Fruit fly (Drosophila melanogaster) whole organism, prepupa: Measurements from ENCODE around the gene CG14439.

Source experiments
- CG10631 ChIP-seq: fragments of 200-800 bp; sonication (Bioruptor generic); optimal IDR thresholded peaks from 2 replicates; lab custom pipeline; 2016; ENCODE audit warnings: missing biosample characterization, missing genetic modification characterization
- CG10669 ChIP-seq: fragments of 200-800 bp; sonication (Bioruptor generic); optimal IDR thresholded peaks from 3 replicates; lab custom pipeline; 2018; ENCODE audit warnings: missing biosample characterization, mild to moderate bottlenecking, missing genetic modification characterization, moderate library complexity
- CG11762 ChIP-seq: fragments of 200-800 bp; sonication (Bioruptor generic); optimal IDR thresholded peaks from 3 replicates; lab custom pipeline; 2016; ENCODE audit warnings: missing biosample characterization, missing genetic modification characterization; ENCODE audit not compliant: insufficient read depth
- CG11902 ChIP-seq: fragments of 200-800 bp; sonication (Bioruptor generic); optimal IDR thresholded peaks from 3 replicates; lab custom pipeline; 2016; ENCODE audit warnings: missing biosample characterization, missing genetic modification characterization
- CG15336 ChIP-seq: fragments of 200-800 bp; sonication (Bioruptor generic); IDR thresholded peaks from 2 replicates; pipeline ENCODE4 v1.3.6; 2022; ENCODE audit warnings: missing biosample characterization, missing genetic modification characterization
- CG1621 ChIP-seq: fragments of 200-800 bp; sonication (Bioruptor generic); optimal IDR thresholded peaks from 3 replicates; lab custom pipeline; 2018; ENCODE audit warnings: missing biosample characterization, mild to moderate bottlenecking, missing genetic modification characterization
- CG16779 ChIP-seq: fragments of 200-800 bp; sonication (Bioruptor generic); optimal IDR thresholded peaks from 3 replicates; lab custom pipeline; 2017; ENCODE audit warnings: missing biosample characterization, mild to moderate bottlenecking, missing genetic modification characterization
- CG32006 ChIP-seq: fragments of 200-800 bp; sonication (Bioruptor generic); optimal IDR thresholded peaks from 3 replicates; lab custom pipeline; 2017; ENCODE audit warnings: missing biosample characterization, mild to moderate bottlenecking, missing genetic modification characterization
- CG34406 ChIP-seq: fragments of 200-800 bp; sonication (Bioruptor generic); optimal IDR thresholded peaks from 3 replicates; lab custom pipeline; 2016; ENCODE audit warnings: missing biosample characterization, missing genetic modification characterization
- CG3919 ChIP-seq: fragments of 200-800 bp; sonication (Bioruptor generic); optimal IDR thresholded peaks from 3 replicates; lab custom pipeline; 2016; ENCODE audit warnings: missing biosample characterization, missing genetic modification characterization
- CG4318 ChIP-seq: fragments of 200-800 bp; sonication (Bioruptor generic); optimal IDR thresholded peaks from 3 replicates; lab custom pipeline; 2017; ENCODE audit warnings: missing biosample characterization, mild to moderate bottlenecking, missing genetic modification characterization
- CG6163 ChIP-seq: fragments of 200-800 bp; sonication (Bioruptor generic); IDR thresholded peaks from 3 replicates; pipeline ENCODE4 v1.3.6; 2022; ENCODE audit warnings: missing biosample characterization, missing genetic modification characterization
- CG6276 ChIP-seq: fragments of 200-800 bp; sonication (Bioruptor generic); optimal IDR thresholded peaks from 2 replicates; lab custom pipeline; 2017; ENCODE audit warnings: missing biosample characterization, mild to moderate bottlenecking, missing genetic modification characterization
- CG6792 ChIP-seq: fragments of 200-800 bp; sonication (Bioruptor generic); optimal IDR thresholded peaks from 3 replicates; lab custom pipeline; 2016; ENCODE audit warnings: missing biosample characterization, missing genetic modification characterization
- CG6808 ChIP-seq: fragments of 200-800 bp; sonication (Bioruptor generic); optimal IDR thresholded peaks from 3 replicates; lab custom pipeline; 2017; ENCODE audit warnings: missing biosample characterization, missing genetic modification characterization, mild to moderate bottlenecking, moderate library complexity, missing genetic modification reagents
- CG6854 ChIP-seq: fragments of 200-800 bp; sonication (Bioruptor generic); optimal IDR thresholded peaks from 2 replicates; lab custom pipeline; 2017; ENCODE audit warnings: missing biosample characterization, mild to moderate bottlenecking, missing genetic modification characterization
- CG7368 ChIP-seq: fragments of 200-800 bp; sonication (Bioruptor generic); optimal IDR thresholded peaks from 3 replicates; lab custom pipeline; 2016; ENCODE audit warnings: missing biosample characterization, missing genetic modification characterization
- CG8119 ChIP-seq: fragments of 200-800 bp; sonication (Bioruptor generic); IDR thresholded peaks from 3 replicates; pipeline ENCODE4 v1.3.6; 2022; ENCODE audit warnings: missing biosample characterization, missing genetic modification characterization
- CG8319 ChIP-seq: fragments of 200-800 bp; sonication (Bioruptor generic); optimal IDR thresholded peaks from 3 replicates; lab custom pipeline; 2016; ENCODE audit warnings: missing biosample characterization, missing genetic modification characterization
- CG8632 ChIP-seq: fragments of 200-800 bp; sonication (Bioruptor generic); optimal IDR thresholded peaks from 3 replicates; lab custom pipeline; 2016; ENCODE audit warnings: missing biosample characterization, missing genetic modification characterization
- Eip75B ChIP-seq: fragments of 200-800 bp; sonication (Bioruptor generic); optimal IDR thresholded peaks from 3 replicates; lab custom pipeline; 2016; ENCODE audit warnings: missing biosample characterization, missing genetic modification characterization
- Eip78C ChIP-seq: fragments of 200-800 bp; sonication (Bioruptor generic); peaks from one replicate; lab custom pipeline; 2016; ENCODE audit warnings: missing biosample characterization, missing genetic modification characterization
- Ets21C ChIP-seq: fragments of 200-800 bp; sonication (Bioruptor generic); optimal IDR thresholded peaks from 3 replicates; lab custom pipeline; 2016; ENCODE audit warnings: missing biosample characterization, missing genetic modification characterization
- Ets96B ChIP-seq: fragments of 200-800 bp; optimal IDR thresholded peaks from 2 replicates; lab custom pipeline; 2019; ENCODE audit warnings: missing biosample characterization, mild to moderate bottlenecking, missing genetic modification characterization, moderate library complexity
- Gug ChIP-seq: fragments of 200-800 bp; sonication (Bioruptor generic); IDR thresholded peaks from 2 replicates; pipeline ENCODE4 v1.3.6; 2022; ENCODE audit warnings: missing biosample characterization, missing genetic modification characterization
- Hr38 ChIP-seq: sonication (Bioruptor generic); optimal IDR thresholded peaks from 2 replicates; lab custom pipeline; 2016; ENCODE audit warnings: missing biosample characterization, missing genetic modification characterization
- Hr39 ChIP-seq: fragments of 200-800 bp; sonication (Bioruptor generic); optimal IDR thresholded peaks from 2 replicates; lab custom pipeline; 2016; ENCODE audit warnings: missing biosample characterization, missing genetic modification characterization
- Hr4 ChIP-seq: fragments of 200-800 bp; sonication (Bioruptor generic); optimal IDR thresholded peaks from 3 replicates; lab custom pipeline; 2016; ENCODE audit warnings: missing biosample characterization, missing genetic modification characterization
- Lpt ChIP-seq: fragments of 200-800 bp; sonication (Bioruptor generic); optimal IDR thresholded peaks from 3 replicates; lab custom pipeline; 2016; ENCODE audit warnings: missing biosample characterization, missing genetic modification characterization
- Met ChIP-seq: fragments of 200-800 bp; sonication (Bioruptor generic); optimal IDR thresholded peaks from 3 replicates; lab custom pipeline; 2016; ENCODE audit warnings: missing biosample characterization, missing genetic modification characterization
- Smox ChIP-seq: fragments of 200-800 bp; sonication (Bioruptor generic); optimal IDR thresholded peaks from 3 replicates; lab custom pipeline; 2016; ENCODE audit warnings: missing biosample characterization, missing genetic modification characterization
- Sox102F ChIP-seq: fragments of 200-800 bp; sonication (Bioruptor generic); optimal IDR thresholded peaks from 2 replicates; lab custom pipeline; 2016; ENCODE audit warnings: missing biosample characterization, mild to moderate bottlenecking, missing genetic modification characterization
- Sox14 ChIP-seq: fragments of 200-800 bp; sonication (Bioruptor generic); optimal IDR thresholded peaks from 3 replicates; lab custom pipeline; 2016; ENCODE audit warnings: missing biosample characterization, missing genetic modification characterization
- Sox15 ChIP-seq: fragments of 200-800 bp; sonication (Bioruptor generic); optimal IDR thresholded peaks from 3 replicates; lab custom pipeline; 2016; ENCODE audit warnings: missing biosample characterization, missing genetic modification characterization
- achi ChIP-seq: fragments of 200-800 bp; sonication (Bioruptor generic); optimal IDR thresholded peaks from 3 replicates; lab custom pipeline; 2016; ENCODE audit warnings: missing biosample characterization, missing genetic modification characterization
- cyc ChIP-seq: fragments of 200-800 bp; sonication (Bioruptor generic); optimal IDR thresholded peaks from 3 replicates; lab custom pipeline; 2016; ENCODE audit warnings: missing biosample characterization, missing genetic modification characterization
- dac ChIP-seq: fragments of 200-800 bp; sonication (Bioruptor generic); optimal IDR thresholded peaks from 2 replicates; lab custom pipeline; 2017; ENCODE audit warnings: missing biosample characterization, mild to moderate bottlenecking, missing genetic modification characterization
- esn ChIP-seq: fragments of 200-800 bp; sonication (Bioruptor generic); optimal IDR thresholded peaks from 2 replicates; lab custom pipeline; 2016; ENCODE audit warnings: missing biosample characterization, mild to moderate bottlenecking, missing genetic modification characterization, moderate library complexity
- fd59A ChIP-seq: fragments of 200-800 bp; sonication (Bioruptor generic); optimal IDR thresholded peaks from 2 replicates; lab custom pipeline; 2017; ENCODE audit warnings: missing biosample characterization, mild to moderate bottlenecking, missing genetic modification characterization, missing genetic modification reagents
- fd85E ChIP-seq: fragments of 200-800 bp; sonication (Bioruptor generic); optimal IDR thresholded peaks from 3 replicates; lab custom pipeline; 2016; ENCODE audit warnings: missing biosample characterization, missing genetic modification characterization
- fkh ChIP-seq: fragments of 200-800 bp; sonication (Bioruptor generic); optimal IDR thresholded peaks from 3 replicates; lab custom pipeline; 2017; ENCODE audit warnings: missing biosample characterization, mild to moderate bottlenecking, missing genetic modification characterization, moderate library complexity
- lz ChIP-seq: fragments of 200-800 bp; sonication (Bioruptor generic); optimal IDR thresholded peaks from 3 replicates; lab custom pipeline; 2016; ENCODE audit warnings: missing biosample characterization, missing genetic modification characterization
- pdm3 ChIP-seq: fragments of 200-800 bp; sonication (Bioruptor generic); optimal IDR thresholded peaks from 3 replicates; lab custom pipeline; 2016; ENCODE audit warnings: missing biosample characterization, missing genetic modification characterization
- ss ChIP-seq, 2 experiments: fragments of 200-800 bp; sonication (Bioruptor generic); optimal IDR thresholded peaks; 2 replicates in 1 of 2; 3 replicates in 1 of 2; lab custom pipeline; 2017 to 2018; ENCODE audit warnings: mild to moderate bottlenecking in 2 of 2, missing biosample characterization in 2 of 2, missing genetic modification characterization in 2 of 2, moderate library complexity in 1 of 2
- vri ChIP-seq: fragments of 200-800 bp; sonication (Bioruptor generic); optimal IDR thresholded peaks from 3 replicates; lab custom pipeline; 2016; ENCODE audit warnings: missing biosample characterization, mild to moderate bottlenecking, missing genetic modification characterization

The CG14439 gene

DNA sequence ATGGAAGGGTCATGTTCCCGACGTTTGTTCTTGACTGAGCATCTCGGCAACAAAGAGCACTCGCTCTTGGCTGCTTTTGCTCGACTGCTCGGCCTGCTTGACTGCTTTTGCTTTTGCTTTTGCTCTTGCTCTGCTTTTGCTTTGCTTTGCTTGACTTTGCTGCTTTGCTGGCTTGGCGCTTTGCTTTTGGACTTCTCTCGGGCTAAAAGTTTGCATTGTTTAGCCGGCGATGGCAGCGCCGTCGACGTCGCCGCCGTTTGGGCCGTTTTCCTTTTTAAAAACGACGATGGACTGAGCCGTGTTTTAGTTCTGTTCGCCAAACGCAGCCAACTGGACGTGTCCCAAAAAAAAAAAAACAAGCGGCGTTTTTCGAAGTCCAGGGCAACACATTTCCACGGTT, at the start of gene CG14439:
TSS of gene CG14439 (plus strand) at position 301 of the 400 bp plus-strand sequence.
- TF ChIP-seq fd85E (GFP tag; lab: Kevin White, UChicago) (no peak), CG11902 (GFP tag; lab: Kevin White, UChicago) (no peak), Eip78C (GFP tag; lab: Kevin White, UChicago) (peak; percentile 10), Sox102F (GFP tag; lab: Kevin White, UChicago) (peak; percentile 27)

DNA sequence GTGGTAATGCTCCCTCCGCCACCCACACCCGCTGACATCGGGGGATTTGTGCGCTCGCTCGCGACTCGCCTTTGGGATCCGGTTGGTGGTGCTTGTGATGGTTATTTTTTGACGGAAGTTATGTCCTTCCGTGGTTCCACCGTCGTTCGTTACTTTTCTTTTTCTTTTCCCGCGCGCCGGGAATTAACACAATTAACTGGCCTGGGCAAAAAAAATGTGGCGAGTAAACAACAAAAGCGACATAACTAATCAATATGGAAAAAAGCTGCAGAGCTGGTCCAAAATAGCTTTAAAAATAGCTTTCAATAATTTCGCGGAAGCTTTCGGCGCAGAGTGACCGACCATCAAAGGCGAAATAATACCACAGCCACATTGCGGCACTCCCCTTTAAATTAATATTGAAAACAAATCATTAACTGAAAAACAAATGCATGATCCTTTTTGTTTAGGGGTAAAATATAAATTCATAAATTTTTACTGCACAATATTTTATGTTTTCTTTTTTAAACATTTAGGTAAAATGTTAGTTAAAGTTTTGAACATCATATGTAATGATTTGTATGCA, 49.0 kb upstream of the CG14439 start, which contains the start of gene CG14440:
TSS of gene CG14440 (minus strand) at position 320 of the 565 bp plus-strand sequence.
- TF ChIP-seq CG6808 (GFP tag; lab: Kevin White, UChicago) (peak; percentile 15), CG8632 (GFP tag; lab: Kevin White, UChicago) (no peak), Eip78C (GFP tag; lab: Kevin White, UChicago) (peak; percentile 16), CG6163 (GFP tag; lab: Robert Waterston, UW) (no peak), CG15336 (GFP tag; lab: Robert Waterston, UW) (0 out of 2 replicates have a peak, but pooled peaks have one; percentile 14), CG10631 (GFP tag; lab: Kevin White, UChicago) (no peak), fkh (GFP tag; lab: Kevin White, UChicago) (peak; percentile 68), CG3919 (GFP tag; lab: Kevin White, UChicago) (no peak), CG6854 (GFP tag; lab: Kevin White, UChicago) (peak; percentile 35), vri (peak; percentile 30), CG1621 (tag; lab: Kevin White, UChicago) (peak; percentile 40), ss (GFP tag; optimal IDR thresholded peaks at IDR 0.05; lab: Kevin White, UChicago) (peak; percentile 4 to 45)

DNA sequence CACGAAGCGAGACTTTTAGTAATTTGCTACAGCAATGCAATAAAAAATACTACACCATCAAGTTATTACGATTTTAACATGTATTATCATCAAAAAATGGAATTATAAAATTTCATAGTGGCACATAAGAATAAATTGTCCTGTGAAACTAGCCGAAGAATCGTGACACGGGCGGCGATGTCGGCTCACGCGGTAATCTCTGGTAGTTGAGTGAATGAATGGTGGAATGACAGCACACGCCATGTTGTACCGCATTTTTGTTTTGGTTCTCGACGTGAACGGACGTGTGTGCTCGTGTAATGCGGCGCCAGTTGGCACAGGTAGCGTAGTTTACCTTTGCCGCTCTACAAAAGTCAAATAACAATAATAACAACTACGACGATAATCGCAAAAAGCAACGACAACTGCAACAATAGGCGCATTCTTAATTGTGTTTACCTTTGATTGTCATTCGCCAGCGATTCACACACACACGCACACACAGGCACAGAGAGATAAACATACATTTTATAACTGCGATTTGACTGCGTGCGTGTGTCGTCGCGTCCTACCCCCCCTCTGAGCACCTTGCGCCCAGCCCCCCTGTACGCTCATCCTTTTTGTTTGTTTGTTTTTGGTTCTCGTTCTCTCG, 48.0 kb upstream of the CG14439 start, which contains the start of gene CG14441:
TSS of gene CG14441 (plus strand) at position 254 of the 631 bp plus-strand sequence.
- TF ChIP-seq pdm3 (GFP tag; lab: Kevin White, UChicago) (peak; percentile 46), Hr4 (peak; percentile 37), CG6854 (GFP tag; lab: Kevin White, UChicago) (peak; percentile 55), Sox15 (no peak), Ets96B (peak; percentile 37), fd59A (GFP tag; lab: Kevin White, UChicago) (no peak), CG11902 (GFP tag; lab: Kevin White, UChicago) (no peak), Eip75B (GFP tag; lab: Kevin White, UChicago) (peak; percentile 23), CG3919 (GFP tag; lab: Kevin White, UChicago) (peak; percentile 61), CG11762 (peak; percentile 18), Hr38 (GFP tag; lab: Kevin White, UChicago) (no peak), CG8319 (GFP tag; lab: Kevin White, UChicago) (no peak), Smox (GFP tag; lab: Kevin White, UChicago) (peak; percentile 6), CG8119 (GFP tag; lab: Robert Waterston, UW) (no peak; the same call in 1 of the 3 replicates), CG16779 (tag; lab: Kevin White, UChicago) (peak; percentile 75), Gug (no peak), Sox14 (GFP tag; lab: Kevin White, UChicago) (peak; percentile 58), CG34406 (GFP tag; lab: Kevin White, UChicago) (peak; percentile 46), dac (GFP tag; lab: Kevin White, UChicago) (no peak), esn (GFP tag; lab: Kevin White, UChicago) (peak; percentile 65), achi (GFP tag; lab: Kevin White, UChicago) (peak; percentile 25), Hr39 (GFP tag; lab: Kevin White, UChicago) (peak; percentile 5), CG6808 (GFP tag; lab: Kevin White, UChicago) (peak; percentile 58), cyc (GFP tag; lab: Kevin White, UChicago) (no peak), CG32006 (GFP tag; lab: Kevin White, UChicago) (peak; percentile 24), CG7368 (GFP tag; lab: Kevin White, UChicago) (peak; percentile 13), CG1621 (tag; lab: Kevin White, UChicago) (peak; percentile 18), CG4318 (GFP tag; lab: Kevin White, UChicago) (no peak), lz (peak; percentile 38), CG10669 (GFP tag; lab: Kevin White, UChicago) (peak; percentile 29), Met (GFP tag; lab: Kevin White, UChicago) (peak; percentile 69), Lpt (GFP tag; lab: Kevin White, UChicago) (no peak), fd85E (GFP tag; lab: Kevin White, UChicago) (no peak), Sox102F (GFP tag; lab: Kevin White, UChicago) (peak; percentile 77), CG6792 (peak; percentile 47), Ets21C (peak; percentile 17), CG6276 (GFP tag; lab: Kevin White, UChicago) (peak; percentile 18)
